Worm (Caenorhabditis elegans): ENCODE measurements around the gene B0336.13.

Gene B0336.13

DNA sequence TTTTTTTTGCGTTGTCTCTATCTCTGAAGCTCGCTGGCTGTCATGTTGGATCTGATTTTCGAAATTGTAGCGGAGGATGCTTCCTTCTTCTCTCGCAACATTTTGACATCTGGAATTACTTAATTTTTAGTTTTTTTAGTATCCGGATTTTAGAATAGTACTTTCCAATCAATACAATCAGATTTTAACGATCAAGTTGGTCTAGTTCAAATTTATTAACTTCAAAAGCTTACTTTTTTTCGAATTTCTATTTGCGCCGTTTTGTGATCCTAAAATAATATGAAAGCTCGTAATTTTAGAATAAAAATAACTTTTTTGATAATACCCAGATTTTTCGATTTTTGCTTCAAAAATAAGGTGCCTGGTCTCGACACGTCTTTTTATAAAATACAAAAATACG, 16.2 kb downstream of the B0336.13 start, which contains the start of gene B0336.12:
Gene B0336.12 (minus strand): TSS at position 101 of the 400 bp plus-strand sequence.
- TF ChIP-seq lin-38 (GFP tag; IDR thresholded peaks at IDR 0.05) (0 out of 2 replicates have a peak, but pooled peaks have one; percentile 22), dmd-8 (GFP tag; IDR thresholded peaks at IDR 0.05) (no peak)

DNA sequence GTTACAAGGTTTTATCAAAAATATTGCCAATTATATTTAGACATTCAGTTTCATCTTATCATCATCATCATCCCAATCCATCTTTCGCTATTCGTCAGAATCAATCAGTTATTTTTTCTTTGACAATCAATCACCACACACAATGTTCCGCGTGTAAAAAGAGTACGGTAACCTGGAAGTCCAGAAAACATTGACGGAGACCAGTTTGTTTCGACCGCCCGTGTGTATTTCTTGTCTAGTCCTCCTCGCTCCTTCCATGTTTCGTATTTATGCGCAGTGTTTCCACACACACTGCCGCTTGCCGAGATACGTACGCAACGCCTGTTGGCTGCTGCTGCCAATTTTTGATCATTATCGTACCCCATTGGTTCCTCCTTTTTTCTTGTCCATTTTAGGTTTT, 16.8 kb downstream of the B0336.13 start:
- TF ChIP-seq lsy-2 (tag; optimal IDR thresholded peaks at IDR 0.05): peak; percentile 59 to 81
- TF ChIP-seq T20F7.1 (GFP tag; optimal IDR thresholded peaks at IDR 0.05): no peak
- TF ChIP-seq hlh-11 (tag; optimal IDR thresholded peaks at IDR 0.05): peak; percentile 86
- 0 out of 2 replicates have a peak, but pooled peaks have one; percentile 26 for TF ChIP-seq nhr-41 (GFP tag; IDR thresholded peaks at IDR 0.05)
- peak; percentile 41 for TF ChIP-seq mes-2 (tag; optimal IDR thresholded peaks at IDR 0.05; ENCODE audit: poor library complexity, severe bottlenecking)
- TF ChIP-seq unc-39 (tag; optimal IDR thresholded peaks at IDR 0.05): no peak
- TF ChIP-seq ama-1 (optimal IDR thresholded peaks at IDR 0.05): peak; percentile 51
- TF ChIP-seq daf-19 (GFP tag; conservative IDR thresholded peaks at IDR 0.05): no peak
- TF ChIP-seq cey-2 (tag; optimal IDR thresholded peaks at IDR 0.05; ENCODE audit: borderline replicate concordance, insufficient read depth): no peak
- no peak for TF ChIP-seq sdz-12 (GFP tag; optimal IDR thresholded peaks at IDR 0.05)
- TF ChIP-seq hmg-1.1 (GFP tag; IDR thresholded peaks at IDR 0.05): 0 out of 2 replicates have a peak, but pooled peaks have one; percentile 37
- no peak for TF ChIP-seq attf-4 (tag; optimal IDR thresholded peaks at IDR 0.05)
- peak; percentile 95 for TF ChIP-seq mxl-3 (GFP tag; optimal IDR thresholded peaks at IDR 0.05)
- no peak for TF ChIP-seq hif-1 (tag; optimal IDR thresholded peaks at IDR 0.05)
- 0 out of 2 replicates have a peak, but pooled peaks have one; percentile 42 for TF ChIP-seq madf-9 (GFP tag; conservative IDR thresholded peaks at IDR 0.05)
- peak; percentile 4 for TF ChIP-seq pqm-1 (tag; optimal IDR thresholded peaks at IDR 0.05)
- peak; percentile 30; the same call in 1 of the 2 replicates for TF ChIP-seq dmd-6 (GFP tag; IDR thresholded peaks at IDR 0.05)
- TF ChIP-seq R02D3.7 (tag; optimal IDR thresholded peaks at IDR 0.05): no peak
- 0 out of 2 replicates have a peak, but pooled peaks have one; percentile 37 for TF ChIP-seq ceh-20 (GFP tag; IDR thresholded peaks at IDR 0.05)
- TF ChIP-seq nhr-76 (tag; optimal IDR thresholded peaks at IDR 0.05): no peak
- TF ChIP-seq nhr-28 (tag; optimal IDR thresholded peaks at IDR 0.05): peak; percentile 86
- TF ChIP-seq mep-1 (tag; optimal IDR thresholded peaks at IDR 0.05): peak; percentile 53
- TF ChIP-seq lim-7 (GFP tag; IDR thresholded peaks at IDR 0.05): no peak
- TF ChIP-seq dve-1 (tag; optimal IDR thresholded peaks at IDR 0.05; ENCODE audit: insufficient read depth): peak; percentile 41
- TF ChIP-seq unc-62 (GFP tag; optimal IDR thresholded peaks at IDR 0.05 in 1 of 2): peak in 1 of 2 experiments; percentile 76
- no peak for TF ChIP-seq unc-62 (tag; optimal IDR thresholded peaks at IDR 0.05)
- TF ChIP-seq nhr-48 (tag; optimal IDR thresholded peaks at IDR 0.05): peak; percentile 64
- no peak for TF ChIP-seq spr-3 (GFP tag; optimal IDR thresholded peaks at IDR 0.05)
- no peak for TF ChIP-seq skn-1 (tag; optimal IDR thresholded peaks at IDR 0.05)
- TF ChIP-seq Y105C5A.15 (GFP tag; IDR thresholded peaks at IDR 0.05): no peak
- peak; percentile 22 for TF ChIP-seq rbr-2 (tag; optimal IDR thresholded peaks at IDR 0.05)
- TF ChIP-seq hlh-30 (tag; optimal IDR thresholded peaks at IDR 0.05; ENCODE audit: insufficient read depth): peak; percentile 44
- TF ChIP-seq Y48G9A.11 (GFP tag; IDR thresholded peaks at IDR 0.05): no peak
- peak; percentile 45 for TF ChIP-seq spr-1 (tag; optimal IDR thresholded peaks at IDR 0.05)
- TF ChIP-seq ceh-32 (tag; optimal IDR thresholded peaks at IDR 0.05; ENCODE audit: poor library complexity): no peak
- no peak for TF ChIP-seq jun-1 (tag; optimal IDR thresholded peaks at IDR 0.05)
- TF ChIP-seq aha-1 (tag): peak; percentile 83
- TF ChIP-seq mdl-1 (tag; optimal IDR thresholded peaks at IDR 0.05): peak in 1 of 2 experiments; percentile 80
